Fruit fly (Drosophila melanogaster): ENCODE data around the gene TwdlZ.
A peak's percentile ranks its signal among the peaks of the same experiment; 100 is the strongest.

TwdlZ gene

dm6 chrX:16723203-16724173 lies 14.5 kb upstream of the TwdlZ start (continued):
- TF ChIP-seq klu (GFP tag; IDR thresholded peaks at IDR 0.05): peak; percentile 41; the same call in 1 of the 2 replicates
- TF ChIP-seq Neu2 (GFP tag; optimal IDR thresholded peaks at IDR 0.05; ENCODE audit: borderline replicate concordance): no peak
- peak; percentile 38 for TF ChIP-seq Mad (GFP tag; optimal IDR thresholded peaks at IDR 0.05)
- no peak for TF ChIP-seq HmgD (GFP tag; optimal IDR thresholded peaks at IDR 0.05)
- no peak for TF ChIP-seq Sry-β (GFP tag; optimal IDR thresholded peaks at IDR 0.05)
- no peak for TF ChIP-seq YL-1 (GFP tag; optimal IDR thresholded peaks at IDR 0.05)
- TF ChIP-seq CG4820 (GFP tag; optimal IDR thresholded peaks at IDR 0.05): peak; percentile 5
- peak; percentile 34 for TF ChIP-seq CG14667 (GFP tag; IDR thresholded peaks at IDR 0.05)
- TF ChIP-seq CG6254 (GFP tag; optimal IDR thresholded peaks at IDR 0.05): no peak
- no peak for TF ChIP-seq yki (optimal IDR thresholded peaks at IDR 0.05)
- TF ChIP-seq zen (tag; optimal IDR thresholded peaks at IDR 0.05): no peak
- no peak; the same call in 2 of the 3 replicates for TF ChIP-seq CG3726 (GFP tag; IDR thresholded peaks at IDR 0.05)
- no peak for TF ChIP-seq CG8290 (GFP tag; optimal IDR thresholded peaks at IDR 0.05)
- TF ChIP-seq CG8290 (tag; optimal IDR thresholded peaks at IDR 0.05): peak in 1 of 2 experiments; percentile 2
- peak; percentile 95 for TF ChIP-seq CG4360 (GFP tag; IDR thresholded peaks at IDR 0.05)
- no peak for TF ChIP-seq gt (GFP tag; IDR thresholded peaks at IDR 0.05)
- no peak for TF ChIP-seq kni (GFP tag; optimal IDR thresholded peaks at IDR 0.05)
- no peak for TF ChIP-seq peb (GFP tag; IDR thresholded peaks at IDR 0.05)
- peak; percentile 30 for TF ChIP-seq CG6854 (GFP tag; optimal IDR thresholded peaks at IDR 0.05)
- TF ChIP-seq Fer3 (tag; optimal IDR thresholded peaks at IDR 0.05): peak; percentile 58
- no peak for TF ChIP-seq CG6791 (GFP tag; IDR thresholded peaks at IDR 0.05; ENCODE audit: partially characterized antibody)
- peak; percentile 36; the same call in 1 of the 2 replicates for TF ChIP-seq Poxn (GFP tag; IDR thresholded peaks at IDR 0.05)
- TF ChIP-seq CG2116 (GFP tag; optimal IDR thresholded peaks at IDR 0.05): peak; percentile 26
- peak; percentile 55 for TF ChIP-seq Awh (GFP tag; IDR thresholded peaks at IDR 0.05)
- TF ChIP-seq gfzf (GFP tag; optimal IDR thresholded peaks at IDR 0.05): no peak
- no peak for TF ChIP-seq CG17802 (tag; optimal IDR thresholded peaks at IDR 0.05)
- no peak for TF ChIP-seq sc (optimal IDR thresholded peaks at IDR 0.05)
- TF ChIP-seq sc (GFP tag; optimal IDR thresholded peaks at IDR 0.05): peak; percentile 63
- no peak for TF ChIP-seq CG6683 (GFP tag; optimal IDR thresholded peaks at IDR 0.05)
- no peak for TF ChIP-seq CG33213 (GFP tag; optimal IDR thresholded peaks at IDR 0.05)
- TF ChIP-seq TFAM (GFP tag; optimal IDR thresholded peaks at IDR 0.05): no peak
- TF ChIP-seq dm (GFP tag; optimal IDR thresholded peaks at IDR 0.05): no peak
- peak; percentile 93 for TF ChIP-seq crol (GFP tag; IDR thresholded peaks at IDR 0.05)
- TF ChIP-seq Opbp (GFP tag; IDR thresholded peaks at IDR 0.05; ENCODE audit: partially characterized antibody): no peak
- TF ChIP-seq tin (GFP tag; optimal IDR thresholded peaks at IDR 0.05): peak; percentile 27
- TF ChIP-seq CG11456 (GFP tag; IDR thresholded peaks at IDR 0.05): peak; percentile 53; the same call in 2 of the 3 replicates
- TF ChIP-seq lmd (GFP tag; IDR thresholded peaks at IDR 0.05): peak; percentile 82
- TF ChIP-seq fd3F (GFP tag; optimal IDR thresholded peaks at IDR 0.05): no peak
- peak; percentile 76 for TF ChIP-seq CG6689 (GFP tag; IDR thresholded peaks at IDR 0.05)
- peak; percentile 81 for TF ChIP-seq CG11695 (GFP tag; IDR thresholded peaks at IDR 0.05)
- no peak for TF ChIP-seq Doc3 (GFP tag; IDR thresholded peaks at IDR 0.05; ENCODE audit: partially characterized antibody)
- peak; percentile 69 to 72 for TF ChIP-seq dpn (GFP tag; optimal IDR thresholded peaks at IDR 0.05)
- no peak for TF ChIP-seq bbx (GFP tag; IDR thresholded peaks at IDR 0.05; ENCODE audit: partially characterized antibody)
- peak; percentile 9 for TF ChIP-seq tx (GFP tag; optimal IDR thresholded peaks at IDR 0.05)
- TF ChIP-seq zf30C (GFP tag; optimal IDR thresholded peaks at IDR 0.05): no peak
- peak; percentile 72 for TF ChIP-seq D19B (GFP tag; optimal IDR thresholded peaks at IDR 0.05)
- TF ChIP-seq lilli (GFP tag; optimal IDR thresholded peaks at IDR 0.05): peak; percentile 74
- TF ChIP-seq CG18011 (GFP tag; optimal IDR thresholded peaks at IDR 0.05): peak; percentile 48
- TF ChIP-seq twi (tag; optimal IDR thresholded peaks at IDR 0.05): peak; percentile 57

Data from whole organism, embryonic.